Worm (Caenorhabditis elegans): Measurements from ENCODE around the gene K10B2.4.

- TF ChIP-seq ref-1 (GFP tag; conservative IDR thresholded peaks at IDR 0.05) (no peak), T22C8.4 (GFP tag; IDR thresholded peaks at IDR 0.05) (no peak), cog-1 (tag; optimal IDR thresholded peaks at IDR 0.05) (no peak), flt-1 (GFP tag; IDR thresholded peaks at IDR 0.05) (no peak), ztf-23 (GFP tag; IDR thresholded peaks at IDR 0.05) (no peak), klf-2 (GFP tag; conservative IDR thresholded peaks at IDR 0.05) (no peak), tab-1 (GFP tag; IDR thresholded peaks at IDR 0.05) (no peak), ztf-29 (GFP tag; IDR thresholded peaks at IDR 0.05) (no peak)
Observed at ce11 chrII:6311459-6311858, 49.3 kb downstream of the K10B2.4 start.

Measured in whole organism, midembryonic.